Worm (Caenorhabditis elegans): Measurements from ENCODE around the gene Y46G5A.15.
"Not testable (repeated sequence)": the region's sequence is repeated elsewhere in the genome, so short reads cannot be mapped to it uniquely, and the experiment has no call there.

The Y46G5A.15 gene

DNA sequence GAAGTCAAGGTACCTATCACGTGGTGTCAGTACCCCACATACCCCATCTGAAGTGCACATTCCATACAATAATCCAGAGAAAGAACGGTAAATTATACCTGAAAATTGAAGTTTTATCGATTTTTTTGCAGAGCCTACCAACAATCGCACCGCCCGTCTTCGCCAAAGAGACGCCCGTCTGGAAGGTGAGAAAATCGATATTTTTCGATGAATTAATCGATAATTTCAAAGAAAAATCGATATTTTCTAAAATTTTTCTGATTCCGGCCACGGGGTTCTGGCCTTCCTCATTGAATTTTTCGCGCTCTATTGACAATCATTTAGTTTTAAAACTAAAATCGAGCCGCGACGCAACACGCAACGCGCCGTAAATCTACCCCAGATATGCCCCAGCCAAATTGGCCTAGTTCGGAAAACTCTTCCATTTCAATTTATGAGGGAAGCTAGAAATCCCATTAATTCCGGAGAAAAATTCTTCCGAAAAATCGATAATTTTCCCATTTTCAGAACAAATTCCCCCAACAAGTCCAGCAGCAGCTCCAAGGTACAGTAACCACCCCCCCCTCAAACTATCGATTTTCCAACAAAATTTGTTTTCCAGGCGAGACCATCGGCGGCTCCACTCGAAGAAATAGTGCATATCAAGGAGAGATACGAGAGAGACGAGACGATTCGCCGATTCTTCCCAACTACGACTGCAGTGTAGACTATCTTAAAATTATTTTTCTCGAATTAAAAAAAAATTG is 18.6 kb downstream of the Y46G5A.15 start:
- TF ChIP-seq elt-2 (tag; optimal IDR thresholded peaks at IDR 0.05): no peak
- TF ChIP-seq lin-35 (GFP tag; optimal IDR thresholded peaks at IDR 0.05): no peak
- TF ChIP-seq hlh-17 (GFP tag; optimal IDR thresholded peaks at IDR 0.05; ENCODE audit: borderline replicate concordance): no peak
- no peak for TF ChIP-seq ceh-82 (tag; optimal IDR thresholded peaks at IDR 0.05)
- no peak for TF ChIP-seq pag-3 (tag; optimal IDR thresholded peaks at IDR 0.05; ENCODE audit: borderline replicate concordance, insufficient read depth)
- no peak for TF ChIP-seq aly-2 (tag; optimal IDR thresholded peaks at IDR 0.05)
- no peak for TF ChIP-seq ama-1 (optimal IDR thresholded peaks at IDR 0.05)
- TF ChIP-seq unc-86 (tag; optimal IDR thresholded peaks at IDR 0.05): no peak

DNA sequence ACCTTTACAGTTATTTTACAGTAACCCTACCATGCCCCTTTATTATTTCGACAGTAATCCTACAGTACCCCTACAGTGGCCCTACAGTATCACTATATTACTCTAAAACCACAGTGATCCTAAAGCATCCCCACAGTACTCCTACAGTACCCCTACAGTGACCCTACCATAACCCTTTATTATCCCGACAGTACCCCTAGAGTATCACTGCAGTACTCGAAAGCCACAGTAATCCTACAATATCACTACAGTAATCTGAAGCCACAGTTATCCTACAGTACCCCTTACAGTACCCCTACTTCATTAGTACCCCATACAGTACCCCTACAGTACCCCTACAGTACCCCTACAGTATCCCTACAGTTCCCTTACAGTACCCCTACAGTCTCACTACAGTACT is 20.7 kb downstream of the Y46G5A.15 start:
- no peak for TF ChIP-seq F16B12.6 (tag; optimal IDR thresholded peaks at IDR 0.05)
- no peak for TF ChIP-seq zag-1 (tag; optimal IDR thresholded peaks at IDR 0.05)
- no peak for TF ChIP-seq irx-1 (tag; optimal IDR thresholded peaks at IDR 0.05)
- no peak for TF ChIP-seq fkh-8 (tag; optimal IDR thresholded peaks at IDR 0.05)
- no peak for TF ChIP-seq mdl-1 (tag; optimal IDR thresholded peaks at IDR 0.05)
- no peak for TF ChIP-seq xbp-1 (tag; optimal IDR thresholded peaks at IDR 0.05)
- no peak for TF ChIP-seq mep-1 (tag; optimal IDR thresholded peaks at IDR 0.05)
- TF ChIP-seq nhr-19 (GFP tag; conservative IDR thresholded peaks at IDR 0.05): no peak
- TF ChIP-seq lin-13 (GFP tag; optimal IDR thresholded peaks at IDR 0.05): no peak

DNA sequence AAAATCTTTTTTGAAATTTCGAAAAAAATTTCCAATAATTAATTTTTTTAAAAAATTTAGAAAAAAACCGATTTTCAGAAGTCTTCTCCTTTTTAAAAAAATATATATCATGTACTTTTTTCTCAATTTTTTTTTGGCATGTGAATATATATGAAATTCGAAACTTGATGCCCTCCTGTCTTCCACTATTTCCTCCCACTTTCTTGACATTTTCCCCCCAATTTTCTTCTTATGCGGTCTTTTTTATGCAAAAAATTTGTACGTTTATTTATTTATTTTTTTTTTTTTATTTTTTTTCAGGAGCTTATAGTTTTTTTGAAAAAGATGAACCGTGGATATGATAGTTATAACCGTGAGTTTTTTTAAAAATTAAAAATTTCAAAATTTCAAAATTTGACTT is 24.7 kb downstream of the Y46G5A.15 start, which contains the start of gene cnp-2:
TSS of gene cnp-2 (plus strand) at position 301 of the 400 bp plus-strand sequence.
- no peak for TF ChIP-seq nhr-76 (tag; optimal IDR thresholded peaks at IDR 0.05)

- TF ChIP-seq dsc-1 (tag; optimal IDR thresholded peaks at IDR 0.05) (no peak), irx-1 (tag; optimal IDR thresholded peaks at IDR 0.05) (no peak), aha-1 (tag; optimal IDR thresholded peaks at IDR 0.05) (no peak), lin-13 (GFP tag; optimal IDR thresholded peaks at IDR 0.05) (no peak), ceh-88 (GFP tag; IDR thresholded peaks at IDR 0.05) (no peak), ceh-63 (GFP tag; optimal IDR thresholded peaks at IDR 0.05) (no peak), egl-13 (tag; optimal IDR thresholded peaks at IDR 0.05) (no peak), lin-15B (tag; optimal IDR thresholded peaks at IDR 0.05) (no peak), isw-1 (GFP tag; IDR thresholded peaks at IDR 0.05) (no peak), fkh-8 (tag; optimal IDR thresholded peaks at IDR 0.05) (no peak)
These were observed 29.0 kb downstream of the Y46G5A.15 start, which contains the start of the genes Y46G5A.7 and Y46G5A.8 for ce11 chrII:12756180-12756579. TSS of gene Y46G5A.7 (minus strand) at chrII:12756332. TSS of gene Y46G5A.8 (plus strand) at chrII:12756338.

- TF ChIP-seq nhr-11, blmp-1, C16A3.4 (tag; optimal IDR thresholded peaks at IDR 0.05): not testable (repeated sequence)
These were observed 31.5 kb downstream of the Y46G5A.15 start, which contains the start of gene Y46G5A.39 for ce11 chrII:12753725-12754124. TSS of gene Y46G5A.39 (minus strand) at chrII:12753825.

DNA sequence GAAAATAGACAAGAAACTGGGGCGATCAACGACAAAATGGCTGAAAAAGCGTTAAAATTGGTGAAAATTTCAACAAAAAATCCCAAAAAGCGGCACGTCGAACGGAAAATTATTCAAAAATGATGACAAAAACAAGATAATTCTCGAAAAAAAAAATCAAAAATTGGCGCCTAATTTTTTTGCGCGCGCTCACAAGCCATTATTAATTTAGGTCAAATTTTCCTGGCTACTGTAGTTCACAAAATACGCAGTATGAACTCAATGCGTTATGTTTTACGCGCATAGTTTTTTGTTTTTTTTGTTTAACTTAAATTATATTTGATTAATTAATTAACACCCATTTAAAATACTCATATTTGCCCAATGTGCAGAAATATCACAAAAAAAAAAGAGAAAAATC is 45.9 kb downstream of the Y46G5A.15 start:
- TF ChIP-seq nhr-90 (tag; optimal IDR thresholded peaks at IDR 0.05; ENCODE audit: poor library complexity) (no peak), F16B12.6 (tag; optimal IDR thresholded peaks at IDR 0.05) (no peak), efl-1 (optimal IDR thresholded peaks at IDR 0.05) (no peak), efl-1 (GFP tag; optimal IDR thresholded peaks at IDR 0.05 in 1 of 2) (no peak)
